Worm (Caenorhabditis elegans) whole organism, L2 larva: ENCODE results near the gene ugt-56.

ENCODE experiments used
- aly-2 ChIP-seq: fragments of 150-350 bp; optimal IDR thresholded peaks from 2 replicates; lab custom pipeline; 2014; ENCODE audit warnings: missing biosample characterization, missing genetic modification characterization
- elt-1 ChIP-seq: fragments of 150-350 bp; optimal IDR thresholded peaks from 2 replicates; lab custom pipeline; 2014; ENCODE audit warnings: missing biosample characterization, missing genetic modification characterization
- mbf-1 ChIP-seq: sonication (generic microtip); optimal IDR thresholded peaks from 2 replicates; lab custom pipeline; 2017; ENCODE audit warnings: missing biosample characterization, missing genetic modification characterization
- mdl-1 ChIP-seq, 2 experiments: fragments of 150-350 bp in 1 of 2; sonication (generic microtip) in 1 of 2; optimal IDR thresholded peaks; 2 replicates each; lab custom pipeline; 2017; ENCODE audit warnings: missing biosample characterization in 2 of 2, missing genetic modification characterization in 2 of 2

ce11 chrV:12209951-12210350, 48.8 kb upstream of the ugt-56 start:
- TF ChIP-seq mdl-1 (tag; optimal IDR thresholded peaks at IDR 0.05; lab: Kevin White, UChicago): no peak
- no peak for TF ChIP-seq aly-2 (tag; lab: Kevin White, UChicago)
- TF ChIP-seq mbf-1 (tag; lab: Kevin White, UChicago): no peak
- TF ChIP-seq elt-1 (tag; lab: Kevin White, UChicago): no peak
